Worm (Caenorhabditis elegans): Measurements from ENCODE around the gene zig-5.

The zig-5 gene

ce11 chrIII:10957710-10958109 is 4.4 kb upstream of the zig-5 start:
- TF ChIP-seq snpc-1.3 (tag; optimal IDR thresholded peaks at IDR 0.05; ENCODE audit: insufficient read depth) (no peak), xnd-1 (tag; optimal IDR thresholded peaks at IDR 0.05) (no peak), bed-1 (GFP tag; IDR thresholded peaks at IDR 0.05) (no peak), ztf-25 (GFP tag; IDR thresholded peaks at IDR 0.05) (no peak), lsy-27 (tag; optimal IDR thresholded peaks at IDR 0.05; ENCODE audit: borderline replicate concordance, insufficient read depth) (no peak), madf-8 (GFP tag; conservative IDR thresholded peaks at IDR 0.05) (no peak), nfya-2 (GFP tag; IDR thresholded peaks at IDR 0.05) (no peak), ekl-4 (GFP tag; IDR thresholded peaks at IDR 0.05) (no peak), K12H6.12 (tag; optimal IDR thresholded peaks at IDR 0.05) (no peak), Y53F4B.3 (GFP tag; IDR thresholded peaks at IDR 0.05) (no peak), hlh-26 (GFP tag; conservative IDR thresholded peaks at IDR 0.05) (no peak), F37B4.10 (GFP tag; IDR thresholded peaks at IDR 0.05) (no peak), lag-1 (GFP tag; IDR thresholded peaks at IDR 0.05) (no peak), tbp1 (GFP tag; optimal IDR thresholded peaks at IDR 0.05) (no peak), C06A6.2 (GFP tag; conservative IDR thresholded peaks at IDR 0.05) (no peak)

- TF ChIP-seq let-607 (tag; optimal IDR thresholded peaks at IDR 0.05) (no peak), madf-6 (GFP tag; IDR thresholded peaks at IDR 0.05) (0 out of 2 replicates have a peak, but pooled peaks have one; percentile 20), tbp1 (GFP tag; optimal IDR thresholded peaks at IDR 0.05) (peak; percentile 33), aptf-3 (GFP tag; IDR thresholded peaks at IDR 0.05) (no peak), lsl-1 (GFP tag; optimal IDR thresholded peaks at IDR 0.05) (peak; percentile 15), Y79H2A.3 (GFP tag; conservative IDR thresholded peaks at IDR 0.05) (no peak), B0261.1 (tag; optimal IDR thresholded peaks at IDR 0.05) (no peak), hmg-1.2 (GFP tag; IDR thresholded peaks at IDR 0.05) (peak; percentile 17; the same call in 1 of the 2 replicates), ceh-100 (GFP tag; IDR thresholded peaks at IDR 0.05) (no peak), T26A5.8 (tag; optimal IDR thresholded peaks at IDR 0.05) (no peak), nhr-27 (tag; optimal IDR thresholded peaks at IDR 0.05) (no peak), ets-4 (GFP tag; optimal IDR thresholded peaks at IDR 0.05) (no peak), nhr-179 (tag; optimal IDR thresholded peaks at IDR 0.05) (no peak), egl-44 (GFP tag; IDR thresholded peaks at IDR 0.05) (no peak), rpc-1 (optimal IDR thresholded peaks at IDR 0.05) (no peak), rpc-1 (tag; optimal IDR thresholded peaks at IDR 0.05) (peak; percentile 5), him-1 (tag; optimal IDR thresholded peaks at IDR 0.05) (peak; percentile 8), nfya-1 (tag; optimal IDR thresholded peaks at IDR 0.05; ENCODE audit: borderline replicate concordance, insufficient read depth) (no peak), nhr-90 (tag; optimal IDR thresholded peaks at IDR 0.05) (no peak), ztf-18 (tag; optimal IDR thresholded peaks at IDR 0.05) (no peak)
Observed at ce11 chrIII:10957236-10957635, 3.9 kb upstream of the zig-5 start.

ce11 chrIII:10951713-10952112 is 1.6 kb downstream of the zig-5 start:
- TF ChIP-seq mel-28 (tag; optimal IDR thresholded peaks at IDR 0.05; ENCODE audit: borderline replicate concordance) (no peak), let-526 (GFP tag; IDR thresholded peaks at IDR 0.05) (0 out of 2 replicates have a peak, but pooled peaks have one; percentile 26), D2030.7 (GFP tag; IDR thresholded peaks at IDR 0.05) (no peak), lin-35 (GFP tag; optimal IDR thresholded peaks at IDR 0.05) (no peak), zfh-2 (GFP tag; conservative IDR thresholded peaks at IDR 0.05) (peak; percentile 60; the same call in 1 of the 2 replicates)
